Fruit fly (Drosophila melanogaster): ENCODE measurements around the gene promL.

promL gene

DNA sequence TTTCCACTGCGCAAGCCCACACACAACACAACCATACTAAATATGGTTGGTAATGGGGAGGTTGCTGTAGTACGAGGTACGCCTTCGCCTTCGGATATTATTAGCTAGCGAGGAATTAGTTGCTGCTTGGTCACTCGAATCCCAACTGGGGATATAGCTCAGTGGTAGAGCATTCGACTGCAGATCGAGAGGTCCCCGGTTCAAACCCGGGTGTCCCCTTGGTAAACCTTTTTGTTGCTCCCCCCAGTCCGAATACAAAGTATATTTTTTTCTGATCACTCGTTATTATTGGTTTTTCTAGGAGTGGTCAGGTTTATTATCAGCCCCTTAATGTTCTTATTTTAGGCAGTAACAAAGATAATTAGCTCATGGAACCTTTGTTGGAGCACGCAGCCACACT lies 31.9 kb downstream of the promL start (continued):
- TF ChIP-seq CG9215 (GFP tag; IDR thresholded peaks at IDR 0.05) (no peak), esg (GFP tag; conservative IDR thresholded peaks at IDR 0.05) (no peak), otp (GFP tag; IDR thresholded peaks at IDR 0.05) (no peak), Oli (tag; optimal IDR thresholded peaks at IDR 0.05) (no peak), Bdp1 (GFP tag; optimal IDR thresholded peaks at IDR 0.05) (peak; percentile 98), NfI (GFP tag; optimal IDR thresholded peaks at IDR 0.05) (no peak), nerfin-2 (GFP tag; IDR thresholded peaks at IDR 0.05; ENCODE audit: partially characterized antibody) (peak; percentile 81), CG13894 (tag; optimal IDR thresholded peaks at IDR 0.05) (no peak), PHDP (tag; optimal IDR thresholded peaks at IDR 0.05) (no peak), Opbp (GFP tag; IDR thresholded peaks at IDR 0.05; ENCODE audit: partially characterized antibody) (peak; percentile 88; the same call in 2 of the 3 replicates), CG12391 (tag; optimal IDR thresholded peaks at IDR 0.05) (no peak), lmd (GFP tag; IDR thresholded peaks at IDR 0.05) (no peak), CG6689 (GFP tag; IDR thresholded peaks at IDR 0.05) (no peak), CG10543 (GFP tag; optimal IDR thresholded peaks at IDR 0.05) (no peak), lov (optimal IDR thresholded peaks at IDR 0.05) (no peak), lov (GFP tag; IDR thresholded peaks at IDR 0.05) (peak; percentile 28; the same call in 1 of the 3 replicates), Atf6 (GFP tag; IDR thresholded peaks at IDR 0.05) (no peak), CG17912 (GFP tag; optimal IDR thresholded peaks at IDR 0.05) (no peak), BtbVII (GFP tag; optimal IDR thresholded peaks at IDR 0.05) (no peak), da (GFP tag; optimal IDR thresholded peaks at IDR 0.05) (no peak), CG12219 (GFP tag; optimal IDR thresholded peaks at IDR 0.05) (no peak), az2 (GFP tag; optimal IDR thresholded peaks at IDR 0.05) (no peak), CG4424 (GFP tag; optimal IDR thresholded peaks at IDR 0.05) (no peak), CHES-1-like (GFP tag; optimal IDR thresholded peaks at IDR 0.05) (no peak), Dll (GFP tag; IDR thresholded peaks at IDR 0.05; ENCODE audit: partially characterized antibody) (peak; percentile 47; the same call in 3 of the 4 replicates), en (GFP tag; optimal IDR thresholded peaks at IDR 0.05) (no peak), jumu (GFP tag; optimal IDR thresholded peaks at IDR 0.05) (no peak), CG11093 (GFP tag; IDR thresholded peaks at IDR 0.05) (no peak), chinmo (GFP tag; IDR thresholded peaks at IDR 0.05; ENCODE audit: partially characterized antibody) (peak; percentile 50; the same call in 1 of the 4 replicates), ewg (GFP tag; optimal IDR thresholded peaks at IDR 0.05) (no peak), zfh1 (GFP tag; IDR thresholded peaks at IDR 0.05) (no peak), CG3838 (GFP tag; optimal IDR thresholded peaks at IDR 0.05) (no peak), Scr (GFP tag; IDR thresholded peaks at IDR 0.05; ENCODE audit: partially characterized antibody) (peak; percentile 62), kay (GFP tag; optimal IDR thresholded peaks at IDR 0.05) (no peak), bsh (GFP tag; optimal IDR thresholded peaks at IDR 0.05) (no peak), Sry-β (GFP tag; optimal IDR thresholded peaks at IDR 0.05) (no peak), Meics (GFP tag; optimal IDR thresholded peaks at IDR 0.05) (no peak), NFAT (GFP tag; IDR thresholded peaks at IDR 0.05) (no peak), prd (optimal IDR thresholded peaks at IDR 0.05) (no peak), prd (GFP tag; IDR thresholded peaks at IDR 0.05) (no peak), CG15011 (GFP tag; optimal IDR thresholded peaks at IDR 0.05) (no peak), CG13775 (GFP tag; optimal IDR thresholded peaks at IDR 0.05) (no peak), Poxn (GFP tag; IDR thresholded peaks at IDR 0.05) (no peak), gfzf (GFP tag; optimal IDR thresholded peaks at IDR 0.05) (no peak), CG3281 (GFP tag; optimal IDR thresholded peaks at IDR 0.05) (no peak), CG17361 (GFP tag; IDR thresholded peaks at IDR 0.05) (no peak; the same call in 2 of the 3 replicates), tna (GFP tag; IDR thresholded peaks at IDR 0.05; ENCODE audit: partially characterized antibody) (peak; percentile 80), CG6854 (GFP tag; optimal IDR thresholded peaks at IDR 0.05) (peak; percentile 28), p53 (GFP tag; optimal IDR thresholded peaks at IDR 0.05) (no peak), CG30020 (tag; optimal IDR thresholded peaks at IDR 0.05) (no peak), vfl (GFP tag; optimal IDR thresholded peaks at IDR 0.05) (no peak)
